Worm (Caenorhabditis elegans) whole organism, L3 larva: ENCODE measurements around the gene F28C1.1.

Experiments used
- R02D3.7 ChIP-seq: fragments of 150-350 bp; optimal IDR thresholded peaks from 2 replicates; lab custom pipeline; 2014; ENCODE audit warnings: missing biosample characterization, missing genetic modification characterization
- ZK546.5 ChIP-seq: sonication (generic microtip); optimal IDR thresholded peaks from 2 replicates; lab custom pipeline; 2017; ENCODE audit warnings: missing biosample characterization, missing genetic modification characterization
- aly-2 ChIP-seq: fragments of 150-350 bp; optimal IDR thresholded peaks from 2 replicates; lab custom pipeline; 2014; ENCODE audit warnings: missing biosample characterization, missing genetic modification characterization
- ceh-28 ChIP-seq: fragments of 150-350 bp; optimal IDR thresholded peaks from 2 replicates; lab custom pipeline; 2014; ENCODE audit warnings: missing biosample characterization, missing genetic modification reagents, missing genetic modification characterization
- egl-5 ChIP-seq: fragments of 150-350 bp; optimal IDR thresholded peaks from 2 replicates; lab custom pipeline; 2017; ENCODE audit warnings: missing biosample characterization, missing genetic modification reagents, missing genetic modification characterization, inconsistent platforms
- elt-2 ChIP-seq: sonication (generic microtip); optimal IDR thresholded peaks from 2 replicates; lab custom pipeline; 2016; ENCODE audit warnings: missing genetic modification reagents, mild to moderate bottlenecking, missing genetic modification characterization, missing compliant biosample characterization
- jun-1 ChIP-seq: fragments of 150-350 bp; optimal IDR thresholded peaks from 2 replicates; lab custom pipeline; 2014; ENCODE audit warnings: missing biosample characterization, missing genetic modification reagents, missing genetic modification characterization
- nfya-1 ChIP-seq: sonication (generic microtip); optimal IDR thresholded peaks from 2 replicates; lab custom pipeline; 2017; ENCODE audit warnings: missing genetic modification characterization, mild to moderate bottlenecking, missing compliant biosample characterization, antibody characterized with exemption, moderate library complexity; ENCODE audit not compliant: insufficient read depth
- nhr-12 ChIP-seq: fragments of 150-350 bp; optimal IDR thresholded peaks from 2 replicates; lab custom pipeline; 2014; ENCODE audit warnings: missing biosample characterization, missing genetic modification characterization
- nhr-43 ChIP-seq: sonication (generic microtip); optimal IDR thresholded peaks from 2 replicates; lab custom pipeline; 2016; ENCODE audit warnings: mild to moderate bottlenecking, missing genetic modification characterization, missing compliant biosample characterization; ENCODE audit not compliant: poor library complexity, severe bottlenecking
- pha-4 ChIP-seq: fragments of 150-350 bp; optimal IDR thresholded peaks from 2 replicates; lab custom pipeline; 2014; ENCODE audit warnings: missing biosample characterization, missing genetic modification reagents, missing genetic modification characterization
- unc-39 ChIP-seq: sonication (generic microtip); optimal IDR thresholded peaks from 4 replicates; lab custom pipeline; 2017; ENCODE audit warnings: missing biosample characterization, missing genetic modification characterization
- unc-62 ChIP-seq: fragments of 150-350 bp; sonication (generic microtip); optimal IDR thresholded peaks from 4 replicates; lab custom pipeline; 2014; ENCODE audit warnings: missing biosample characterization, missing genetic modification reagents, missing genetic modification characterization
- ztf-4 ChIP-seq: fragments of 150-350 bp; optimal IDR thresholded peaks from 2 replicates; lab custom pipeline; 2014; ENCODE audit warnings: missing biosample characterization, missing genetic modification characterization

- no peak for TF ChIP-seq unc-39 (tag; lab: Kevin White, UChicago)
- peak; percentile 72 for TF ChIP-seq ceh-28 (tag; lab: Kevin White, UChicago)
- no peak for TF ChIP-seq nhr-12 (tag; lab: Kevin White, UChicago)
- peak; percentile 48 for TF ChIP-seq jun-1 (tag; lab: Kevin White, UChicago)
- no peak for TF ChIP-seq unc-62
- peak; percentile 49 for TF ChIP-seq nhr-43 (tag; lab: Kevin White, UChicago)
- no peak for TF ChIP-seq ZK546.5
- peak; percentile 24 for TF ChIP-seq R02D3.7
- TF ChIP-seq ztf-4 (tag; lab: Kevin White, UChicago), result no peak
- TF ChIP-seq pha-4 (tag; lab: Kevin White, UChicago), result peak; percentile 57
- peak; percentile 76 for TF ChIP-seq nfya-1 (tag; lab: Kevin White, UChicago)
- no peak for TF ChIP-seq aly-2
- TF ChIP-seq egl-5 (tag; lab: Kevin White, UChicago), result peak; percentile 83
- no peak for TF ChIP-seq elt-2
These were observed 14.8 kb downstream of the F28C1.1 start for ce11 chrV:12465399-12465798.
